Worm (Caenorhabditis elegans) whole organism, L4/young adult: Measurements from ENCODE around the gene irld-48.

ENCODE experiments used
- W03F9.2 ChIP-seq: fragments of 150-350 bp; optimal IDR thresholded peaks from 2 replicates; lab custom pipeline; 2014; ENCODE audit warnings: missing biosample characterization, missing genetic modification characterization
- dao-5 ChIP-seq: sonication (generic microtip); optimal IDR thresholded peaks from 2 replicates; lab custom pipeline; 2016; ENCODE audit warnings: missing genotype, missing genetic modification characterization, moderate library complexity, missing compliant biosample characterization
- him-1 ChIP-seq: sonication (generic microtip); optimal IDR thresholded peaks from 2 replicates; lab custom pipeline; 2016; ENCODE audit warnings: missing genotype, missing genetic modification reagents, missing genetic modification characterization, missing compliant biosample characterization

irld-48 gene

ce11 chrII:2990089-2990488 is 34.2 kb downstream of the irld-48 start:
- TF ChIP-seq dao-5 (tag; lab: Kevin White, UChicago) = no peak
- TF ChIP-seq W03F9.2 (tag; lab: Kevin White, UChicago) = no peak
- no peak for TF ChIP-seq him-1 (tag; lab: Kevin White, UChicago)

ce11 chrII:2991555-2992083 is 35.8 kb downstream of the irld-48 start, which contains the start of gene K08A2.2:
TSS of gene K08A2.2 (plus strand) at chrII:2991605.
- TF ChIP-seq him-1 (tag; lab: Kevin White, UChicago) = no peak
- no peak for TF ChIP-seq dao-5 (tag; lab: Kevin White, UChicago)

ce11 chrII:2992300-2992699 is 36.4 kb downstream of the irld-48 start:
- TF ChIP-seq him-1 (tag; lab: Kevin White, UChicago) = no peak
- no peak for TF ChIP-seq W03F9.2 (tag; lab: Kevin White, UChicago)
- TF ChIP-seq dao-5 (tag; lab: Kevin White, UChicago) = no peak

ce11 chrII:2994590-2995392 is 38.9 kb downstream of the irld-48 start:
- TF ChIP-seq him-1 (tag; lab: Kevin White, UChicago) = no peak
- TF ChIP-seq W03F9.2 (tag; lab: Kevin White, UChicago) = no peak
- no peak for TF ChIP-seq dao-5 (tag; lab: Kevin White, UChicago)

ce11 chrII:2996721-2997120 is 40.9 kb downstream of the irld-48 start, which contains the start of gene lido-8:
TSS of gene lido-8 (plus strand) at chrII:2997021.
- no peak for TF ChIP-seq him-1 (tag; lab: Kevin White, UChicago)

- TF ChIP-seq dao-5 (tag; lab: Kevin White, UChicago) (no peak), W03F9.2 (tag; lab: Kevin White, UChicago) (no peak), him-1 (tag; lab: Kevin White, UChicago) (no peak)
Measured at ce11 chrII:2997828-2998441, 42.1 kb downstream of the irld-48 start.

ce11 chrII:3000535-3001264 is 44.8 kb downstream of the irld-48 start, which contains the start of gene lido-9:
TSS of gene lido-9 (plus strand) at chrII:3000768.
- TF ChIP-seq W03F9.2 (tag; lab: Kevin White, UChicago) (no peak), dao-5 (tag; lab: Kevin White, UChicago) (no peak), him-1 (tag; lab: Kevin White, UChicago) (no peak)

ce11 chrII:3002211-3002610 is 46.3 kb downstream of the irld-48 start, which contains the start of gene lido-10:
TSS of gene lido-10 (plus strand) at chrII:3002511.
- TF ChIP-seq him-1 (tag; lab: Kevin White, UChicago) = no peak

- TF ChIP-seq him-1 (tag; lab: Kevin White, UChicago) (no peak), dao-5 (tag; lab: Kevin White, UChicago) (no peak), W03F9.2 (tag; lab: Kevin White, UChicago) (no peak)
Measured at ce11 chrII:3003667-3004066, 47.8 kb downstream of the irld-48 start, which contains the start of gene lido-11. TSS of gene lido-11 (plus strand) at chrII:3003967.

ce11 chrII:3005499-3005898 is 49.6 kb downstream of the irld-48 start, which contains the start of gene lido-12:
TSS of gene lido-12 (plus strand) at chrII:3005799.
- TF ChIP-seq him-1 (tag; lab: Kevin White, UChicago) (no peak), W03F9.2 (tag; lab: Kevin White, UChicago) (no peak), dao-5 (tag; lab: Kevin White, UChicago) (no peak)
